Worm (Caenorhabditis elegans): ENCODE measurements around the gene F39G3.4.

DNA sequence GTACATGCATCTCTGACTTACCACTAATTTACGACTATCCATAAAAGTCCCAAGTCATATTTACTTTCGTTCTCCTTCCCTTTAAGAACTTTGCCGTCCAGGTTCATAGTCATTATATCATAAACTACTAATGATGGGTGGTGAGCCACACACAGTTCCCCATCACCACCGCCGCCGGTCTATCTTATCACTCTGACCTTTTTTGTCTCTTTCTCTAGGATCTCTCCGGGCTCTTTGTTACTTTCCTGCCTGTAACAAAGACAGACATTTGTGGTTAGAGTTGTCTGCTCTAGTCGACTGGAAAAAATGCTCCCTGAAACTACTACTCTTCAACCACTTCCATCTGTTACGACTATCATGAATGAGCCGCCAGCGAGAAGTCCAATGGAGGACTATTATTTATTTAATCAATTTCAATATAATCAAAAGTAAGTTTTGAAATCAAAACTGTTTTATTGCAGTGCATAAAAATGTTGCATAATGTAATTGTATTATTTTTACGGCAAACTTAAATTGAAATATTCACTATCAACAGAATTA lies 45.9 kb downstream of the F39G3.4 start, which contains the start of gene elt-7:
- TF ChIP-seq him-1 (tag; optimal IDR thresholded peaks at IDR 0.05) (no peak), W03F9.2 (tag; optimal IDR thresholded peaks at IDR 0.05) (no peak), dao-5 (tag; optimal IDR thresholded peaks at IDR 0.05) (no peak)
